Fruit fly (Drosophila melanogaster): ENCODE data around the gene UGP.

dm6 chr3L:9364131-9364530, 5.4 kb upstream of the UGP start, which contains the start of gene mRRF1:
- TF ChIP-seq Hr96 (GFP tag; optimal IDR thresholded peaks at IDR 0.05) (no peak), CG11617 (GFP tag; optimal IDR thresholded peaks at IDR 0.05) (no peak), CG5204 (GFP tag; optimal IDR thresholded peaks at IDR 0.05) (no peak), cnc (optimal IDR thresholded peaks at IDR 0.05) (no peak), Mnt (GFP tag; optimal IDR thresholded peaks at IDR 0.05) (no peak), kay (GFP tag; ENCODE audit: borderline replicate concordance) (peak; percentile 27), tj (GFP tag; optimal IDR thresholded peaks at IDR 0.05) (peak; percentile 38)
